Fruit fly (Drosophila melanogaster): ENCODE data around the gene CG13887.

Gene CG13887

DNA sequence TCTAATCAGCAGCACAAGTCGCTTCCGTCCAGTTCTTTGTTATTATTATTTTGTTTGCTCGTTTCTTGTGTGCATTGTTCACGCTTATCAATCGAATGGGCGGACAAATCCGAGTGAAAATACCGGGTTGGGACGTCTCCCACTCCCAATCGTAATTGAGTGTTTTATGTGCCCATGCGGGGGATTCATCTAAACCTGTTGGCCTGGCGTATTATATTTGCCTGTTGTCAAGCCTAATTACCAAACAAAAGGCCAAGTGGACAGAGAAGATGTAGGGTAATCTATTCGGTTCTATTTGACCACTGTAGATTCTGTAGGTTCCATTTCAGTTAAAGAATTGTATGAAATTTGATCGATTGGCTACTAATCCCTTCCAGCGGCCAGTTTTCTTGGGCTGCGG, 38.4 kb downstream of the CG13887 start:
- TF ChIP-seq sens (GFP tag) (peak; percentile 56), lab (GFP tag; optimal IDR thresholded peaks at IDR 0.05) (peak; percentile 44), CG13624 (GFP tag; optimal IDR thresholded peaks at IDR 0.05) (no peak), Ets65A (GFP tag) (peak; percentile 88), HLH3B (GFP tag; IDR thresholded peaks at IDR 0.05) (peak; percentile 5; the same call in 1 of the 2 replicates), Med (GFP tag) (peak; percentile 49), CG34422 (GFP tag; IDR thresholded peaks at IDR 0.05) (0 out of 3 replicates have a peak, but pooled peaks have one; percentile 15), dm (GFP tag; optimal IDR thresholded peaks at IDR 0.05) (no peak), z (GFP tag; IDR thresholded peaks at IDR 0.05) (0 out of 3 replicates have a peak, but pooled peaks have one; percentile 48), wek (GFP tag; optimal IDR thresholded peaks at IDR 0.05) (peak; percentile 69), ranshi (GFP tag; IDR thresholded peaks at IDR 0.05) (peak; percentile 27; the same call in 1 of the 2 replicates), Hsf (GFP tag; optimal IDR thresholded peaks at IDR 0.05) (no peak)

DNA sequence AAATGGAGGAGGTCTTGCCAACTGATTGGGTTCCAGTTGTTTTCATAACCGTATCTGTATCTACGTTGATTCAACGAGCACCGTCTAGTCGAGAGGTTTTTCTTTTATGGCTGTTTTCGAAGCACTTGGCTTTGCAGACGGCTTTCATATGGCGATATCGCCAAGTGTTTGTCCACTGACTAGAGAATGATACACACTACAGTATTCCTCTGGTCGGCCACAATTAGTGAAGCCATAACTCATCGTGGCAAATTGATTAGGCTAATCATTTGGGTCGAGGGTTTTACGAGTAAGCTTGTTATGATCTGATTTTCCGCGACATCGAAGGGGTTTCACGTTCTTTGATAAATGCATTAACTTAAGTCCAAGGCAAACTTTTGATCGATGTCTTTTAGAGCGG, 39.0 kb downstream of the CG13887 start:
- no peak for TF ChIP-seq phol (tag; optimal IDR thresholded peaks at IDR 0.05)
- peak; percentile 4 for TF ChIP-seq Hey (tag; optimal IDR thresholded peaks at IDR 0.05)
- TF ChIP-seq CG18599 (GFP tag; optimal IDR thresholded peaks at IDR 0.05): peak; percentile 25
- no peak for TF ChIP-seq NC2α (GFP tag; optimal IDR thresholded peaks at IDR 0.05)
- TF ChIP-seq lab (GFP tag; optimal IDR thresholded peaks at IDR 0.05): peak; percentile 62
- TF ChIP-seq sug (tag; optimal IDR thresholded peaks at IDR 0.05): peak; percentile 84
- no peak for TF ChIP-seq CHES-1-like (GFP tag; optimal IDR thresholded peaks at IDR 0.05)
- TF ChIP-seq GATAe (GFP tag; conservative IDR thresholded peaks at IDR 0.05): peak; percentile 46; the same call in 1 of the 2 replicates
- TF ChIP-seq oc (tag; optimal IDR thresholded peaks at IDR 0.05): no peak
- TF ChIP-seq CG16779 (GFP tag; IDR thresholded peaks at IDR 0.05): 0 out of 2 replicates have a peak, but pooled peaks have one; percentile 15
- TF ChIP-seq Jarid2 (GFP tag; optimal IDR thresholded peaks at IDR 0.05): no peak
- TF ChIP-seq grn (GFP tag; optimal IDR thresholded peaks at IDR 0.05): peak; percentile 13
- TF ChIP-seq tio (GFP tag; optimal IDR thresholded peaks at IDR 0.05): no peak
- no peak for TF ChIP-seq CG10321 (GFP tag; IDR thresholded peaks at IDR 0.05)
- peak; percentile 55; the same call in 2 of the 3 replicates for TF ChIP-seq vnd (GFP tag; IDR thresholded peaks at IDR 0.05; ENCODE audit: partially characterized antibody)
- peak; percentile 85 for TF ChIP-seq CG34376 (GFP tag; optimal IDR thresholded peaks at IDR 0.05)
- no peak for TF ChIP-seq CG12659 (GFP tag; optimal IDR thresholded peaks at IDR 0.05)
- TF ChIP-seq CG10543 (GFP tag; optimal IDR thresholded peaks at IDR 0.05): peak; percentile 16
- peak; percentile 93 for TF ChIP-seq exex (tag; optimal IDR thresholded peaks at IDR 0.05)
- no peak for TF ChIP-seq CG8944 (GFP tag; optimal IDR thresholded peaks at IDR 0.05)
- TF ChIP-seq mirr (GFP tag; optimal IDR thresholded peaks at IDR 0.05): peak; percentile 83
- no peak for TF ChIP-seq Abd-B (GFP tag; optimal IDR thresholded peaks at IDR 0.05)
- TF ChIP-seq Xrp1 (GFP tag; IDR thresholded peaks at IDR 0.05): no peak
- no peak for TF ChIP-seq CG1603 (tag; optimal IDR thresholded peaks at IDR 0.05)
- peak; percentile 8 for TF ChIP-seq Asciz (GFP tag; optimal IDR thresholded peaks at IDR 0.05)
- TF ChIP-seq HmgZ (tag; optimal IDR thresholded peaks at IDR 0.05): peak; percentile 7
- TF ChIP-seq CG4730 (GFP tag; IDR thresholded peaks at IDR 0.05): no peak
- 0 out of 2 replicates have a peak, but pooled peaks have one; percentile 18 for TF ChIP-seq stc (GFP tag; IDR thresholded peaks at IDR 0.05)
- peak; percentile 14 for TF ChIP-seq CG17912 (GFP tag; optimal IDR thresholded peaks at IDR 0.05)
- 0 out of 4 replicates have a peak, but pooled peaks have one; percentile 5 for TF ChIP-seq chinmo (GFP tag; IDR thresholded peaks at IDR 0.05; ENCODE audit: partially characterized antibody)
